Worm (Caenorhabditis elegans) whole organism, L4 larva: Measurements from ENCODE around the gene ztf-29.

Source experiments
- F44E2.7 ChIP-seq: fragments of 200-800 bp; sonication (Bioruptor generic); IDR thresholded peaks from 2 replicates; pipeline ENCODE4 v2.1.2; 2022; ENCODE audit warnings: missing genetic modification characterization, missing compliant biosample characterization
- F49E8.2 ChIP-seq: sonication (generic microtip); optimal IDR thresholded peaks from 2 replicates; lab custom pipeline; 2016; ENCODE audit warnings: missing compliant biosample characterization, mild to moderate bottlenecking, missing genetic modification characterization, borderline replicate concordance
- T26A8.4 ChIP-seq: fragments of 200-800 bp; sonication (Bioruptor generic); IDR thresholded peaks from 2 replicates; pipeline ENCODE4 v1.3.6; 2022; ENCODE audit warnings: missing genetic modification characterization, missing compliant biosample characterization
- ZK337.2 ChIP-seq: fragments of 200-800 bp; sonication (Bioruptor generic); IDR thresholded peaks from 2 replicates; pipeline ENCODE4 v1.3.6; 2022; ENCODE audit warnings: missing genetic modification reagents, missing genetic modification characterization, missing compliant biosample characterization
- aly-2 ChIP-seq: sonication (generic microtip); optimal IDR thresholded peaks from 2 replicates; lab custom pipeline; 2018; ENCODE audit warnings: missing biosample characterization, missing genetic modification characterization
- ama-1 ChIP-seq: fragments of 150-350 bp; optimal IDR thresholded peaks from 2 replicates; lab custom pipeline; 2014; ENCODE audit warnings: inconsistent platforms, mixed read lengths
- ceh-44 ChIP-seq: fragments of 200-800 bp; sonication (Bioruptor generic); IDR thresholded peaks from 2 replicates; pipeline ENCODE4 v1.3.6; 2022; ENCODE audit warnings: missing genetic modification reagents, missing genetic modification characterization, missing compliant biosample characterization
- ceh-82 ChIP-seq: sonication (generic microtip); optimal IDR thresholded peaks from 2 replicates; lab custom pipeline; 2017; ENCODE audit warnings: missing biosample characterization, missing genetic modification characterization
- daf-19 ChIP-seq: fragments of 200-800 bp; sonication (Bioruptor generic); conservative IDR thresholded peaks from 2 replicates; pipeline ENCODE4 v1.3.6; 2022; ENCODE audit warnings: missing genetic modification characterization, missing compliant biosample characterization
- dmd-8 ChIP-seq: fragments of 200-800 bp; sonication (Bioruptor generic); IDR thresholded peaks from 2 replicates; pipeline ENCODE4 v1.3.6; 2022; ENCODE audit warnings: missing genetic modification characterization, missing compliant biosample characterization
- dpl-1 ChIP-seq: fragments of 150-350 bp; optimal IDR thresholded peaks from 2 replicates; lab custom pipeline; 2014; ENCODE audit warnings: missing biosample characterization, missing genetic modification reagents, missing genetic modification characterization
- dve-1 ChIP-seq: sonication (generic microtip); optimal IDR thresholded peaks from 2 replicates; lab custom pipeline; 2017; ENCODE audit warnings: antibody characterized with exemption, mild to moderate bottlenecking, missing genetic modification characterization, missing compliant biosample characterization; ENCODE audit not compliant: insufficient read depth
- egl-43 ChIP-seq: fragments of 200-800 bp; sonication (Bioruptor generic); IDR thresholded peaks from 2 replicates; pipeline ENCODE4 v1.3.6; 2022; ENCODE audit warnings: missing genetic modification reagents, missing genetic modification characterization, missing compliant biosample characterization
- fos-1 ChIP-seq: fragments of 150-350 bp; optimal IDR thresholded peaks from 2 replicates; lab custom pipeline; 2014; ENCODE audit warnings: missing biosample characterization, missing genetic modification characterization
- gei-8 ChIP-seq: fragments of 200-800 bp; sonication (Bioruptor generic); optimal IDR thresholded peaks from 2 replicates; lab custom pipeline; 2018; ENCODE audit warnings: mild to moderate bottlenecking, missing genetic modification characterization, missing compliant biosample characterization
- hif-1 ChIP-seq, 2 experiments: sonication (generic microtip); optimal IDR thresholded peaks; 2 replicates each; lab custom pipeline; 2016 to 2017; ENCODE audit warnings: missing compliant biosample characterization in 2 of 2, missing genetic modification characterization in 2 of 2, missing genetic modification reagents in 2 of 2, missing genotype in 2 of 2, mild to moderate bottlenecking in 1 of 2
- jun-1 ChIP-seq: fragments of 150-350 bp; optimal IDR thresholded peaks from 2 replicates; lab custom pipeline; 2014; ENCODE audit warnings: missing biosample characterization, missing genetic modification reagents, missing genetic modification characterization
- lin-15B ChIP-seq: fragments of 150-350 bp; sonication (generic microtip); optimal IDR thresholded peaks from 3 replicates; lab custom pipeline; 2014; ENCODE audit warnings: missing biosample characterization, missing genetic modification characterization
- lin-38 ChIP-seq: fragments of 200-800 bp; sonication (Bioruptor generic); IDR thresholded peaks from 2 replicates; pipeline ENCODE4 v1.3.6; 2022; ENCODE audit warnings: missing genetic modification reagents, missing genetic modification characterization, missing compliant biosample characterization
- lsy-2 ChIP-seq, 2 experiments: fragments of 150-350 bp in 1 of 2; sonication (generic microtip) in 1 of 2; optimal IDR thresholded peaks; 2 replicates each; lab custom pipeline; 2014 to 2017; ENCODE audit warnings: missing biosample characterization in 2 of 2, missing genetic modification characterization in 2 of 2
- mdl-1 ChIP-seq, 2 experiments: fragments of 150-350 bp in 1 of 2; sonication (generic microtip) in 1 of 2; optimal IDR thresholded peaks; 2 replicates each; lab custom pipeline; 2014 to 2017; ENCODE audit warnings: missing biosample characterization in 2 of 2, missing genetic modification characterization in 2 of 2
- mdt-29 ChIP-seq: fragments of 200-800 bp; sonication (Bioruptor generic); IDR thresholded peaks from 2 replicates; pipeline ENCODE4 v1.3.6; 2022; ENCODE audit warnings: missing genetic modification reagents, missing genetic modification characterization, missing compliant biosample characterization
- mes-2 ChIP-seq: sonication (generic microtip); optimal IDR thresholded peaks from 2 replicates; lab custom pipeline; 2016; ENCODE audit warnings: missing genotype, mild to moderate bottlenecking, missing genetic modification characterization, missing compliant biosample characterization; ENCODE audit not compliant: poor library complexity, severe bottlenecking
- nhr-25 ChIP-seq: sonication (generic microtip); optimal IDR thresholded peaks from 2 replicates; lab custom pipeline; 2017; ENCODE audit warnings: missing genetic modification characterization, mild to moderate bottlenecking, missing compliant biosample characterization, antibody characterized with exemption, moderate library complexity, borderline replicate concordance; ENCODE audit not compliant: insufficient read depth
- nhr-48 ChIP-seq: sonication (generic microtip); optimal IDR thresholded peaks from 2 replicates; lab custom pipeline; 2016; ENCODE audit warnings: mild to moderate bottlenecking, missing genetic modification characterization, missing compliant biosample characterization
- nhr-6 ChIP-seq: fragments of 150-350 bp; optimal IDR thresholded peaks from 2 replicates; lab custom pipeline; 2014; ENCODE audit warnings: missing biosample characterization, missing genetic modification characterization
- saeg-2 ChIP-seq: fragments of 200-800 bp; sonication (Bioruptor generic); IDR thresholded peaks from 2 replicates; pipeline ENCODE4 v1.3.6; 2022; ENCODE audit warnings: missing genetic modification reagents, missing genetic modification characterization, missing compliant biosample characterization
- set-16 ChIP-seq: fragments of 200-800 bp; sonication (Bioruptor generic); IDR thresholded peaks from 2 replicates; pipeline ENCODE4 v1.3.6; 2022; ENCODE audit warnings: missing genetic modification reagents, missing genetic modification characterization, missing compliant biosample characterization
- spr-1 ChIP-seq: sonication (generic microtip); optimal IDR thresholded peaks from 2 replicates; lab custom pipeline; 2016; ENCODE audit warnings: mild to moderate bottlenecking, missing genetic modification characterization, missing compliant biosample characterization
- spr-3 ChIP-seq: fragments of 200-800 bp; sonication (Bioruptor generic); optimal IDR thresholded peaks from 2 replicates; lab custom pipeline; 2018; ENCODE audit warnings: mild to moderate bottlenecking, missing genetic modification characterization, missing compliant biosample characterization
- tra-1 ChIP-seq: fragments of 200-800 bp; sonication (Bioruptor generic); IDR thresholded peaks from 2 replicates; pipeline ENCODE4 v1.3.6; 2022; ENCODE audit warnings: missing genetic modification reagents, missing genetic modification characterization, missing compliant biosample characterization
- unc-62 ChIP-seq, 3 experiments: fragments of 150-350 bp in 1 of 3; sonication (generic microtip); optimal IDR thresholded peaks in 2 of 3; peaks in 1 of 3; 1 replicate in 1 of 3; 2 replicates in 2 of 3; lab custom pipeline; 2014 to 2017; ENCODE audit warnings: missing biosample characterization in 3 of 3, missing genetic modification characterization in 3 of 3, missing genetic modification reagents in 3 of 3, missing genotype in 1 of 3
- zip-2 ChIP-seq: fragments of 150-350 bp; optimal IDR thresholded peaks from 2 replicates; lab custom pipeline; 2014; ENCODE audit warnings: missing biosample characterization, missing genetic modification characterization
- ztf-7 ChIP-seq: fragments of 150-350 bp; optimal IDR thresholded peaks from 2 replicates; lab custom pipeline; 2014; ENCODE audit warnings: missing biosample characterization, missing genetic modification characterization

ztf-29 gene

DNA sequence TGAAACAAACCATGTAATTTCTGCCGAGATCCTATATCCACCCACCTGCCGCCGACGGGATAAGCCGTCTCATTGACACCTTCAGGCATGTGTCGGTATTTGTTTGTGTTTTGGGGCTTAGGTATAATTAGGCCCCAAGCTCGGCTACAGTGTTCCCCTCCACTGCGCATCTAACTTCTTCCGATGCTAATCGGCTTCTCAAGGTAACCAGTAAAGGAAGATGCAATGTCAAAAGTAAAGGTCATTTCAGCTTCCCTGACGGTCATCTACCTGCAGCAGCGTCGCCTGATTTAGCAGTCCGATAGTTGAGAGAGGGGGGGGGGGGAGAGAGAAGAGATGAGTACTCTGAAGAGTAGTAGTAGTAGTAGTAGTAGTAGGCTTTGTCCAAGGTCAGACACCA, 2.7 kb upstream of the ztf-29 start:
- TF ChIP-seq dmd-8 (0 out of 2 replicates have a peak, but pooled peaks have one; percentile 24), nhr-25 (tag; lab: Kevin White, UChicago) (peak; percentile 49), set-16 (GFP tag; lab: Robert Waterston, UW) (0 out of 2 replicates have a peak, but pooled peaks have one; percentile 7), jun-1 (tag; lab: Kevin White, UChicago) (no peak)

DNA sequence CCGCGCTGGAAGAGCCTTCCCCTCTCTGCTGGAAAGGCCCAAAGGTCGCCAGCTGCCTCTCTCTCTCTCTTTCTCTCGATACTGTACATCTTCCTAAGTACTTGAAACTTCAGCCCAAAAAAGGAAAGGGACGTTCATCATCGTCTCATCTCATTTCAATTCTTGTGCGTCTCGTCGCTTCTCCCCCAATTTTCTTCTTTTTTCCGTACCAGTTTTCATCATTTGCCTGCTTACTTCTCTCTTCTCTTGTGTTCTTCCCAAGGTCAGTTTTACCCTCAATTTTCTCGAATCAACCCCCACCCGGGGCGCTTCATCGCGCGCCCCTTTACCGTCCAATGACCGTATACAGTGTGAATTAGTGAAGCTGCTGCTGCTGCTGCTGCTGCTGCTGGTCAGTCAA, 1.3 kb upstream of the ztf-29 start:
- no peak for TF ChIP-seq spr-1 (tag; lab: Kevin White, UChicago)
- peak; percentile 59 for TF ChIP-seq set-16 (GFP tag; lab: Robert Waterston, UW)
- TF ChIP-seq nhr-25 (tag; lab: Kevin White, UChicago): peak; percentile 37

DNA sequence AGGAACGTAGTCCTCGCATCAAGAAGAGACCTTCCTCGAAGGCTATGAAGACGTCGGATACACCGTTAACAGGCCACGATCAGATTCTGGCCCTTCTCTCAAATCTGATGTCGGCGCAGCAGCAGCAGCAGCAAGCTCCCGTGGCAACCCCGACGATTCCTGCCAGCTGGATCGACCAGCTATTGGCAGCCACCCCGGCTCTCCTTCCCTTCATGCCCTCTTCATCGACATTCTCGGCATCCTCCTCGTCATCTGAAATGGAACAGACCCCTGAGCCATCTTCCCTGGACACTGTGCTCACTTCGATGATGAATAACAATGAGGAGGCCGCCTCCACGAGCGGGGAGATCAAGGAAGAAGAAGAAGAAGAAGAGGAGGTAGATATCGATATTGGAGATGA, 645 bp downstream of the ztf-29 start:
- TF ChIP-seq lsy-2 (tag; optimal IDR thresholded peaks at IDR 0.05; lab: Kevin White, UChicago) (no peak), daf-19 (GFP tag; lab: Robert Waterston, UW) (no peak), saeg-2 (GFP tag; lab: Robert Waterston, UW) (no peak), set-16 (GFP tag; lab: Robert Waterston, UW) (peak; percentile 86)
- TF ChIP-seq, all 104 proteins: peak for 1

DNA sequence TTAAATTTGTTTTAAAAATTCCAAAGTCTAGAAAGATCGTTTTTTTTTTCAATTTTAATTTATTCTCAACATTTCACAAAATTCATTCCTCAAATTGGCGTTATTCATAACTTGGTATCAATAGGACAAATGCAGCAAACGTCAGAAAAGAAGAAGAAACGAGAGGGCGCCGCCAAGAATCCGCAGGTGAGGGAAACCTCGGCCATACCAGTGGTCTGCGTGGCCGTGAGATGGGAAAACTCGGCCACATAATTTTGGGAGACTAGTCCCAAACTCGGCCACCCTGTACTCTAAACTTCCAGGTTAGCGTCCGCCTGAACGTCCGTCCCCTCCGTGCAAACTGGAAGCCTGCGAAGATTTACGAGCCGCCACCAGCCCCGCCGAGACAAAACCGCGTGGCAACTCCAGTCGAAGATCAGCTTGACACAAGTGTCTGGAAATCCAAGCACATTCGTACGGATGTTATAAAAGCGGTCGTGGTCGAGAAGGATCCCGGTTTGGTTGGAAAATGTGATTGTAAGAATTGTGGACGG, 2.5 kb downstream of the ztf-29 start, which contains the start of gene Y66D12A.11:
TSS of gene Y66D12A.11 (plus strand) at position 51 of the 533 bp plus-strand sequence.
- no peak for TF ChIP-seq aly-2 (tag; lab: Kevin White, UChicago)
- peak; percentile 57 for TF ChIP-seq set-16 (GFP tag; lab: Robert Waterston, UW)
- TF ChIP-seq unc-62 (GFP tag; optimal IDR thresholded peaks at IDR 0.05 in 1 of 2; lab: Kevin White, UChicago): no peak
- no peak for TF ChIP-seq unc-62 (tag; optimal IDR thresholded peaks at IDR 0.05; lab: Kevin White, UChicago)
- no peak for TF ChIP-seq fos-1 (tag; lab: Kevin White, UChicago)
- TF ChIP-seq dmd-8: 0 out of 2 replicates have a peak, but pooled peaks have one; percentile 6

DNA sequence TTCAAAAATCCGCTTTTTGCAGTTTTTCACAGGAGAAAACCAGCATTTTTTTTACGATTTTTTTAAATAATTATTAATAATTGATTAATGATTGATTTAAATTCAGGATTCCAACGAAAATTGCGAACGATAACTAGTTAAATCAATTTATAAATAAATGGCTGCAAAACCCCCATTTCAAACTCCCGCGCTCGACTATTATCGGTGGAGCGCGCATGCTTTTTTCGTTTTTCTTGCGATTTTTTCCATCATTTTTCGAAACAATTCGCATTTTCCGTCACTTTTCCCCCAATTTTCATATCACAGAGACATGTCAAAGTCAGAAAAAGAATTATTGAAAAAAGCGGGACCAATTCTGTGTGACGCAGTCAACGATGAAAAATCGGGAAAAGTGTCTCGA, 4.7 kb downstream of the ztf-29 start, which contains the start of gene Y66D12A.10:
TSS of gene Y66D12A.10 (plus strand) at position 273 of the 400 bp plus-strand sequence.
- TF ChIP-seq nhr-48 (tag; lab: Kevin White, UChicago): no peak
- peak; percentile 62 for TF ChIP-seq mes-2 (tag; lab: Kevin White, UChicago)
- TF ChIP-seq lsy-2 (tag; optimal IDR thresholded peaks at IDR 0.05; lab: Kevin White, UChicago): peak in 1 of 2 experiments; percentile 40
- TF ChIP-seq dpl-1: peak; percentile 88
- peak; percentile 37 for TF ChIP-seq nhr-6 (tag; lab: Kevin White, UChicago)
- peak; percentile 91 for TF ChIP-seq lin-38
- no peak for TF ChIP-seq ZK337.2 (GFP tag; lab: Robert Waterston, UW)
- no peak for TF ChIP-seq ztf-7 (tag; lab: Kevin White, UChicago)
- TF ChIP-seq hif-1 (tag; optimal IDR thresholded peaks at IDR 0.05; lab: Kevin White, UChicago): peak in 1 of 2 experiments; percentile 14

DNA sequence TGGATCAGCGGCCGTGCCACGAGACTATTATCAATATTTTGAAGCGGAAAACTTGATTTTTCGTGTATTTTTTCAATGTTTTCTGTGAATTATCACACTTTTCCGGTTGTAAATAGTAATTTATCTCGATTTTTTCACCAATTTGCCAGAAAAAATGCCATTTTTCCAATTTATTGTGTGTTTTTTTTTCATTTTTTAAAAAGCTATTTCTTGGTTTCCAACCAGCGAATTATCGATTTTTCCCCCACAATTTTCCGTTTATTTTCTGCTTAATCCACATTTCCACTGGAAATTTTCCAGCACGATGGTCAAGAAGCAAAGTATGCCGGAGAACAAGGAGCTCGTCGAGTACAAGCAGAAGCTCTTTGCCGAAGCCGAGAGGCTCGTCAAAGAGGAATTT, 6.9 kb downstream of the ztf-29 start, which contains the start of gene psme-3:
TSS of gene psme-3 (plus strand) at position 301 of the 400 bp plus-strand sequence.
- TF ChIP-seq ama-1 (peak; percentile 3), set-16 (GFP tag; lab: Robert Waterston, UW) (no peak), zip-2 (tag; lab: Kevin White, UChicago) (no peak)

DNA sequence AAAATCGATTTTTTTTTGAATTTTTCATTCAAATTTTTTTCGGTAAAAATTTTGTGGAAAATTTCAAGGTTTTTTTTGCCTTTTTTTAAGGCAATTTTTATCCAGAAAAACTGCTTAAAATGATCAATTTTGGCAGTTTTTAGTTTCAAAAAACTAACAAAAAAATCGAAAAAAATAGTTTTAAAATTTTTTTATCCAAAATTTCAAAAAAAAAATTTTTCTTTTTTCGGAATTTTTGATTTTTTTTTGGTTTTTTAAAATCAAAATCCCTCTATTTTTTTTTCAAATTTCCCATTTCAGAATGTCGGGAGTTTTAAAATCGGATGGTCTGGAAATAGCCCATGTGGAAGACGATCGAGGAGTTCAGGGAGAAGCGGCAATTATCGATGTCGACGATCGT, 13.0 kb downstream of the ztf-29 start, which contains the start of gene Y66D12A.8:
TSS of gene Y66D12A.8 (plus strand) at position 301 of the 400 bp plus-strand sequence.
- TF ChIP-seq ceh-44 (GFP tag; lab: Robert Waterston, UW): no peak

DNA sequence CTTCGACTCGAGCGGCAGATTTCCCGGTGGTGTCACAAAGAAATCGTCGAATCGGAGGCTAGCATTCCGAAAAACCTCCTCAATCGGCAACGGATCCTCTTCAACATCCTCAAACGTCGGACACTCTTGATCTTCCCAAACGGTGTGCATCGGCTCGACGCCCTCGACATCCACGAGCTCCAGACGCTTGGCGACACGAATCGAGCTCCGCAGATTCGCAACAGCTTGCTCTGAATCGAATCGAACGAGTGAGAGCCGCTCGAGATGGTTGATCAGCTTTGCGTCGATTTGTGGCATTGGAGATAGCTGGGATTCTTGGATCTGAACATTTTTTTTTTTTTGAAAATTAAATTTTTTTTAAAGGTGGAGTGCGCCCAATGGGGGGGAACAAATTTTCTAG, 18.4 kb downstream of the ztf-29 start:
- TF ChIP-seq ceh-82: no peak
- no peak for TF ChIP-seq tra-1
- TF ChIP-seq egl-43: peak; percentile 53; the same call in 1 of the 2 replicates
- TF ChIP-seq mdl-1 (tag; optimal IDR thresholded peaks at IDR 0.05; lab: Kevin White, UChicago): no peak
- no peak for TF ChIP-seq hif-1 (tag; optimal IDR thresholded peaks at IDR 0.05; lab: Kevin White, UChicago)
- no peak for TF ChIP-seq spr-3 (GFP tag; lab: Kevin White, UChicago)
- no peak for TF ChIP-seq T26A8.4 (GFP tag; lab: Robert Waterston, UW)
- no peak for TF ChIP-seq F44E2.7
- TF ChIP-seq dve-1 (tag; lab: Kevin White, UChicago): no peak
- TF ChIP-seq lin-15B (tag; lab: Kevin White, UChicago): no peak
- no peak for TF ChIP-seq F49E8.2 (tag; lab: Kevin White, UChicago)
- TF ChIP-seq mdt-29 (GFP tag; lab: Robert Waterston, UW): no peak
- TF ChIP-seq gei-8 (GFP tag; lab: Kevin White, UChicago): no peak
- TF ChIP-seq set-16 (GFP tag; lab: Robert Waterston, UW): peak; percentile 73
- TF ChIP-seq lsy-2 (tag; optimal IDR thresholded peaks at IDR 0.05; lab: Kevin White, UChicago): no peak
